Worm (Caenorhabditis elegans): ENCODE measurements around the gene W06E11.1.

DNA sequence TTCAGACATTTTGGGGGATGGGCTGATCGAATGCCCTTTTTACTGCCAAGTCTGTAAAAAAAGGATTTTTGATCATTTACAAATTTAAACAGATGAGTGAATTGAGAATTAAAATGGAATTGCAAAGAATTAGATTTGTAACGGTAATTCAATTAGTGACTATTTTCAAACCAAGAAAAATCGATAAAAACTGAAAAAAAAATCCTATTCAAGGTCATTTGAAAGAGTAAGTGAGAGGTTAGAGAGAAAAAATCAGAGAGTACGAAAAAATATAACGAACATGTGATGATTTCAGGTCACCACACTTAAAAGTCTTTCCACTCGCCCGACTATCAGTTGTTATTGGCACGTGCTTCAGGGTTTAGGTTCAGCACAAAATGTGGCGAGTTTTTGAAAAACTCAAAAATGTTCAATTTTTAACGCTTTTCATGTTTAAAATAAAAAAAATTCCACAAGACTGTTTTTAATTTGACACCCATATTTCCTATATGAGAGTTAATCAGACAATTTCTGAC is 21.6 kb upstream of the W06E11.1 start, which contains the start of gene T19C3.4:
- TF ChIP-seq flt-1 (GFP tag; IDR thresholded peaks at IDR 0.05) (no peak), cog-1 (tag; optimal IDR thresholded peaks at IDR 0.05) (no peak), ztf-29 (GFP tag; IDR thresholded peaks at IDR 0.05) (no peak), med-1 (GFP tag; optimal IDR thresholded peaks at IDR 0.05; ENCODE audit: insufficient read depth) (no peak), ref-1 (GFP tag; conservative IDR thresholded peaks at IDR 0.05) (no peak), klf-2 (GFP tag; conservative IDR thresholded peaks at IDR 0.05) (no peak), ztf-23 (GFP tag; IDR thresholded peaks at IDR 0.05) (no peak), tab-1 (GFP tag; IDR thresholded peaks at IDR 0.05) (no peak), T22C8.4 (GFP tag; IDR thresholded peaks at IDR 0.05) (no peak)

All from whole organism, midembryonic.